Worm (Caenorhabditis elegans): ENCODE measurements around the gene Y62E10A.23.

Gene Y62E10A.23

ce11 chrIV:13388779-13389178 lies 2.7 kb downstream of the Y62E10A.23 start (continued):
- TF ChIP-seq attf-5 (GFP tag; optimal IDR thresholded peaks at IDR 0.05) (no peak), B0336.3 (GFP tag; IDR thresholded peaks at IDR 0.05) (peak; percentile 70), repo-1 (tag; optimal IDR thresholded peaks at IDR 0.05) (peak; percentile 82), K11D2.4 (GFP tag; IDR thresholded peaks at IDR 0.05) (peak; percentile 60), sptf-2 (GFP tag; optimal IDR thresholded peaks at IDR 0.05) (no peak), mcd-1 (GFP tag; IDR thresholded peaks at IDR 0.05) (peak; percentile 51), madf-3 (GFP tag; IDR thresholded peaks at IDR 0.05) (0 out of 2 replicates have a peak, but pooled peaks have one; percentile 60), T07F8.4 (tag; optimal IDR thresholded peaks at IDR 0.05) (no peak), nhr-120 (GFP tag; IDR thresholded peaks at IDR 0.05) (no peak), chd-7 (tag; optimal IDR thresholded peaks at IDR 0.05) (no peak), tbp1 (GFP tag; optimal IDR thresholded peaks at IDR 0.05) (no peak), atf-7 (tag; optimal IDR thresholded peaks at IDR 0.05) (no peak), snpc-1.3 (tag; optimal IDR thresholded peaks at IDR 0.05; ENCODE audit: insufficient read depth) (no peak), Y53G8AR.9 (GFP tag; conservative IDR thresholded peaks at IDR 0.05) (0 out of 2 replicates have a peak, but pooled peaks have one; percentile 57), bed-1 (GFP tag; IDR thresholded peaks at IDR 0.05) (no peak), egrh-3 (GFP tag; IDR thresholded peaks at IDR 0.05) (no peak), pha-4 (tag; optimal IDR thresholded peaks at IDR 0.05) (no peak), ama-1 (optimal IDR thresholded peaks at IDR 0.05) (peak; percentile 62), ama-1 (GFP tag; optimal IDR thresholded peaks at IDR 0.05) (no peak)

ce11 chrIV:13389237-13389636 lies 3.1 kb downstream of the Y62E10A.23 start:
- no peak for TF ChIP-seq madf-10 (tag; optimal IDR thresholded peaks at IDR 0.05)
- peak; percentile 74 for TF ChIP-seq ZK185.1 (tag; optimal IDR thresholded peaks at IDR 0.05; ENCODE audit: poor library complexity, severe bottlenecking)
- TF ChIP-seq atf-7 (tag; optimal IDR thresholded peaks at IDR 0.05) = no peak
- TF ChIP-seq pbrm-1 (GFP tag; IDR thresholded peaks at IDR 0.05) = 0 out of 2 replicates have a peak, but pooled peaks have one; percentile 6

- TF ChIP-seq repo-1 (tag; optimal IDR thresholded peaks at IDR 0.05) (peak; percentile 52), Y95B8A.8 (GFP tag; IDR thresholded peaks at IDR 0.05) (no peak)
Measured at ce11 chrIV:13390770-13391169, 4.6 kb downstream of the Y62E10A.23 start.

ce11 chrIV:13392230-13392629 lies 6.1 kb downstream of the Y62E10A.23 start:
- TF ChIP-seq rpc-1 (optimal IDR thresholded peaks at IDR 0.05) = no peak
- TF ChIP-seq rpc-1 (tag; optimal IDR thresholded peaks at IDR 0.05) = no peak
- TF ChIP-seq T26A5.8 (tag; optimal IDR thresholded peaks at IDR 0.05) = no peak
- TF ChIP-seq F57A8.1 (GFP tag; optimal IDR thresholded peaks at IDR 0.05) = no peak
- 0 out of 2 replicates have a peak, but pooled peaks have one; percentile 40 for TF ChIP-seq hsf-1 (GFP tag; IDR thresholded peaks at IDR 0.05)
- no peak for TF ChIP-seq ceh-27 (GFP tag; optimal IDR thresholded peaks at IDR 0.05)
- TF ChIP-seq sea-2 (GFP tag; IDR thresholded peaks at IDR 0.05) = no peak
- TF ChIP-seq lir-1 (GFP tag; conservative IDR thresholded peaks at IDR 0.05) = no peak
- TF ChIP-seq zim-3 (tag; optimal IDR thresholded peaks at IDR 0.05) = peak; percentile 67
- TF ChIP-seq somi-1 (GFP tag; optimal IDR thresholded peaks at IDR 0.05) = no peak
- no peak for TF ChIP-seq lin-54 (GFP tag; optimal IDR thresholded peaks at IDR 0.05)
- no peak for TF ChIP-seq nhr-90 (tag; optimal IDR thresholded peaks at IDR 0.05)
- TF ChIP-seq F55B11.4 (tag; optimal IDR thresholded peaks at IDR 0.05; ENCODE audit: borderline replicate concordance, insufficient read depth) = no peak
- TF ChIP-seq dox-1 (GFP tag; IDR thresholded peaks at IDR 0.05) = 0 out of 2 replicates have a peak, but pooled peaks have one; percentile 28
- TF ChIP-seq gei-17 (GFP tag; optimal IDR thresholded peaks at IDR 0.05) = no peak
- no peak for TF ChIP-seq rec-8 (tag; optimal IDR thresholded peaks at IDR 0.05)
- no peak for TF ChIP-seq aptf-3 (GFP tag; IDR thresholded peaks at IDR 0.05)
- TF ChIP-seq K11D2.4 (GFP tag; IDR thresholded peaks at IDR 0.05) = no peak
- peak; percentile 35 for TF ChIP-seq ztf-26 (tag; optimal IDR thresholded peaks at IDR 0.05)
- TF ChIP-seq rcor-1 (GFP tag; IDR thresholded peaks at IDR 0.05) = no peak
- TF ChIP-seq ccch-3 (GFP tag; optimal IDR thresholded peaks at IDR 0.05) = no peak

Data from whole organism, young adult.